Fruit fly (Drosophila melanogaster) whole organism, embryonic: Measurements from ENCODE around the gene CG3702.

ENCODE experiments used
- CG10147 ChIP-seq: fragments of 200-800 bp; sonication (Bioruptor generic); optimal IDR thresholded peaks from 2 replicates; lab custom pipeline; 2019; ENCODE audit warnings: missing biosample characterization, mild to moderate bottlenecking, missing genetic modification characterization, moderate library complexity
- CG10267 ChIP-seq: fragments of 200-800 bp; sonication (Bioruptor generic); optimal IDR thresholded peaks from 2 replicates; lab custom pipeline; 2018; ENCODE audit warnings: missing biosample characterization, mild to moderate bottlenecking, missing genetic modification characterization, moderate library complexity
- CG12071 ChIP-seq: fragments of 200-800 bp; sonication (Bioruptor generic); optimal IDR thresholded peaks from 3 replicates; lab custom pipeline; 2018; ENCODE audit warnings: missing biosample characterization, mild to moderate bottlenecking, missing genetic modification characterization
- CG12104 ChIP-seq: fragments of 200-800 bp; sonication (Bioruptor generic); optimal IDR thresholded peaks from 3 replicates; lab custom pipeline; 2016; ENCODE audit warnings: missing biosample characterization, missing genetic modification characterization
- CG12391 ChIP-seq: fragments of 200-800 bp; sonication (Bioruptor generic); optimal IDR thresholded peaks from 3 replicates; lab custom pipeline; 2018; ENCODE audit warnings: missing biosample characterization, mild to moderate bottlenecking, missing genetic modification characterization, moderate library complexity
- CG14710 ChIP-seq: fragments of 200-800 bp; sonication (Bioruptor generic); optimal IDR thresholded peaks from 3 replicates; lab custom pipeline; 2019; ENCODE audit warnings: missing biosample characterization, mild to moderate bottlenecking, missing genetic modification characterization, moderate library complexity
- CG2116 ChIP-seq: fragments of 200-800 bp; sonication (Bioruptor generic); optimal IDR thresholded peaks from 3 replicates; lab custom pipeline; 2018; ENCODE audit warnings: missing biosample characterization, mild to moderate bottlenecking, missing genetic modification characterization
- CG2199 ChIP-seq: fragments of 200-800 bp; sonication (Bioruptor generic); IDR thresholded peaks from 3 replicates; pipeline ENCODE4 v1.3.6; 2022; ENCODE audit warnings: missing biosample characterization, missing genetic modification characterization
- CG2678 ChIP-seq: fragments of 200-800 bp; sonication (Bioruptor generic); optimal IDR thresholded peaks from 3 replicates; lab custom pipeline; 2019; ENCODE audit warnings: missing biosample characterization, mild to moderate bottlenecking, missing genetic modification characterization, moderate library complexity
- CG4360 ChIP-seq: fragments of 200-800 bp; sonication (Bioruptor generic); IDR thresholded peaks from 2 replicates; pipeline ENCODE4 v1.3.6; 2022; ENCODE audit warnings: missing biosample characterization, missing genetic modification characterization
- CG43689 ChIP-seq: fragments of 200-800 bp; sonication (Bioruptor generic); IDR thresholded peaks from 2 replicates; pipeline ENCODE4 v1.3.6; 2022; ENCODE audit warnings: missing biosample characterization, missing genetic modification characterization
- CG6272 ChIP-seq: fragments of 200-800 bp; sonication (Bioruptor generic); IDR thresholded peaks from 2 replicates; pipeline ENCODE4 v1.3.6; 2022; ENCODE audit warnings: missing biosample characterization, missing genetic modification characterization
- CG7556 ChIP-seq: fragments of 200-800 bp; sonication (Bioruptor generic); optimal IDR thresholded peaks from 2 replicates; lab custom pipeline; 2017; ENCODE audit warnings: missing biosample characterization, mild to moderate bottlenecking, missing genetic modification characterization
- CG8478 ChIP-seq: fragments of >200 bp; optimal IDR thresholded peaks from 2 replicates; lab custom pipeline; 2018
- CG9817 ChIP-seq: fragments of 200-800 bp; sonication (Bioruptor generic); optimal IDR thresholded peaks from 2 replicates; lab custom pipeline; 2018; ENCODE audit warnings: missing biosample characterization, mild to moderate bottlenecking, missing genetic modification characterization, moderate library complexity
- CG9932 ChIP-seq: fragments of 200-800 bp; sonication (Bioruptor generic); IDR thresholded peaks from 2 replicates; pipeline ENCODE4 v1.3.6; 2022; ENCODE audit warnings: missing biosample characterization, missing genetic modification characterization
- Camta ChIP-seq: fragments of 200-800 bp; sonication (Bioruptor generic); optimal IDR thresholded peaks from 2 replicates; lab custom pipeline; 2016; ENCODE audit warnings: missing biosample characterization, missing genetic modification characterization
- D ChIP-seq, 2 experiments: fragments of 200-800 bp in 1 of 2; fragments of >200 bp in 1 of 2; sonication (Bioruptor generic) in 1 of 2; optimal IDR thresholded peaks; 2 replicates in 1 of 2; 3 replicates in 1 of 2; lab custom pipeline; 2017; ENCODE audit warnings: mild to moderate bottlenecking in 1 of 2, missing biosample characterization in 1 of 2, missing genetic modification characterization in 1 of 2, missing genetic modification reagents in 1 of 2
- Dek ChIP-seq: fragments of 200-800 bp; sonication (Bioruptor generic); optimal IDR thresholded peaks from 3 replicates; lab custom pipeline; 2019; ENCODE audit warnings: missing biosample characterization, mild to moderate bottlenecking, missing genetic modification characterization, moderate library complexity
- Dip2 ChIP-seq: fragments of 200-800 bp; sonication (Bioruptor generic); IDR thresholded peaks from 2 replicates; pipeline ENCODE4 v1.3.6; 2022; ENCODE audit warnings: missing biosample characterization, missing genetic modification characterization
- Drgx ChIP-seq: fragments of 200-800 bp; sonication (Bioruptor generic); IDR thresholded peaks from 2 replicates; pipeline ENCODE4 v1.3.6; 2022; ENCODE audit warnings: missing biosample characterization, missing genetic modification characterization
- Elba2 ChIP-seq: fragments of 200-800 bp; sonication (Bioruptor generic); optimal IDR thresholded peaks from 3 replicates; lab custom pipeline; 2016; ENCODE audit warnings: missing biosample characterization, missing genetic modification characterization
- Fer2 ChIP-seq: fragments of 200-800 bp; sonication (Bioruptor generic); optimal IDR thresholded peaks from 2 replicates; lab custom pipeline; 2018; ENCODE audit warnings: missing biosample characterization, mild to moderate bottlenecking, missing genetic modification characterization, moderate library complexity
- Hr3 ChIP-seq: fragments of 200-800 bp; sonication (Bioruptor generic); optimal IDR thresholded peaks from 3 replicates; lab custom pipeline; 2016; ENCODE audit warnings: missing biosample characterization, missing genetic modification characterization
- Lpt ChIP-seq: fragments of >200 bp; optimal IDR thresholded peaks from 2 replicates; lab custom pipeline; 2018; ENCODE audit warnings: missing biosample characterization, missing genetic modification characterization
- MBD-R2 ChIP-seq: fragments of 200-800 bp; sonication (Bioruptor generic); IDR thresholded peaks from 2 replicates; pipeline ENCODE4 v1.3.6; 2022; ENCODE audit warnings: missing biosample characterization, missing genetic modification characterization
- Meics ChIP-seq: fragments of 200-800 bp; sonication (Bioruptor generic); optimal IDR thresholded peaks from 2 replicates; lab custom pipeline; 2017; ENCODE audit warnings: missing biosample characterization, mild to moderate bottlenecking, missing genetic modification characterization
- NC2α ChIP-seq: fragments of 200-800 bp; sonication (Bioruptor generic); optimal IDR thresholded peaks from 2 replicates; lab custom pipeline; 2016; ENCODE audit warnings: missing biosample characterization, missing genetic modification characterization
- Rfx ChIP-seq: fragments of 200-800 bp; sonication (Bioruptor generic); IDR thresholded peaks from 2 replicates; pipeline ENCODE4 v1.3.6; 2022; ENCODE audit warnings: missing biosample characterization, missing genetic modification characterization
- Stat92E ChIP-seq, 3 experiments: fragments of >200 bp in 2 of 3; fragments of 200-800 bp in 1 of 3; sonication (Bioruptor generic) in 1 of 3; optimal IDR thresholded peaks; 2 replicates each; lab custom pipeline; 2017 to 2019; ENCODE audit warnings: missing biosample characterization in 3 of 3, missing genetic modification characterization in 3 of 3, mild to moderate bottlenecking in 1 of 3, moderate library complexity in 1 of 3
- al ChIP-seq: fragments of 200-800 bp; sonication (Bioruptor generic); IDR thresholded peaks from 2 replicates; pipeline ENCODE4 v1.3.6; 2022; ENCODE audit warnings: missing biosample characterization, missing genetic modification characterization
- ase ChIP-seq: fragments of 200-800 bp; sonication (Bioruptor generic); IDR thresholded peaks from 3 replicates; pipeline ENCODE4 v1.3.6; 2022; ENCODE audit warnings: missing biosample characterization, missing genetic modification characterization
- bsh ChIP-seq, 2 experiments: fragments of 200-800 bp; sonication (Bioruptor generic); optimal IDR thresholded peaks; 2 replicates each; lab custom pipeline; 2017 to 2018; ENCODE audit warnings: mild to moderate bottlenecking in 2 of 2, missing biosample characterization in 2 of 2, missing genetic modification characterization in 2 of 2, moderate library complexity in 1 of 2
- caup ChIP-seq: fragments of 200-800 bp; sonication (Bioruptor generic); optimal IDR thresholded peaks from 3 replicates; lab custom pipeline; 2017; ENCODE audit warnings: missing biosample characterization, mild to moderate bottlenecking, missing genetic modification characterization, moderate library complexity; ENCODE audit not compliant: severe bottlenecking
- eyg ChIP-seq: fragments of 200-800 bp; sonication (Bioruptor generic); optimal IDR thresholded peaks from 3 replicates; lab custom pipeline; 2016; ENCODE audit warnings: missing biosample characterization, missing genetic modification characterization
- fd96Cb ChIP-seq: fragments of 200-800 bp; sonication (Bioruptor generic); optimal IDR thresholded peaks from 2 replicates; lab custom pipeline; 2018; ENCODE audit warnings: missing biosample characterization, mild to moderate bottlenecking, missing genetic modification characterization, moderate library complexity
- gro ChIP-seq: fragments of 200-800 bp; sonication (Bioruptor generic); optimal IDR thresholded peaks from 2 replicates; lab custom pipeline; 2016; ENCODE audit warnings: missing biosample characterization, missing genetic modification characterization
- klu ChIP-seq: fragments of 200-800 bp; sonication (Bioruptor generic); IDR thresholded peaks from 2 replicates; pipeline ENCODE4 v1.3.6; 2022; ENCODE audit warnings: missing biosample characterization, missing genetic modification characterization
- lov ChIP-seq, 2 experiments: fragments of 200-800 bp in 1 of 2; fragments of >200 bp in 1 of 2; sonication (Bioruptor generic) in 1 of 2; IDR thresholded peaks in 1 of 2; optimal IDR thresholded peaks in 1 of 2; 2 replicates in 1 of 2; 3 replicates in 1 of 2; pipeline versions ENCODE4 v1.3.6 to Lab custom; 2017 to 2022; ENCODE audit warnings: missing biosample characterization in 1 of 2, missing genetic modification characterization in 1 of 2
- nau ChIP-seq: fragments of 200-800 bp; sonication (Bioruptor generic); optimal IDR thresholded peaks from 3 replicates; lab custom pipeline; 2017; ENCODE audit warnings: missing biosample characterization, mild to moderate bottlenecking, missing genetic modification characterization, missing genetic modification reagents
- psq ChIP-seq: fragments of 200-800 bp; sonication (Bioruptor generic); optimal IDR thresholded peaks from 2 replicates; lab custom pipeline; 2017; ENCODE audit warnings: missing biosample characterization, missing genetic modification characterization
- ro ChIP-seq: fragments of 200-800 bp; sonication (Bioruptor generic); IDR thresholded peaks from 2 replicates; pipeline ENCODE4 v1.3.6; 2022; ENCODE audit warnings: missing biosample characterization, missing genetic modification characterization
- salm ChIP-seq: fragments of 200-800 bp; sonication (Bioruptor generic); optimal IDR thresholded peaks from 2 replicates; lab custom pipeline; 2018; ENCODE audit warnings: missing biosample characterization, mild to moderate bottlenecking, missing genetic modification characterization
- sd ChIP-seq: fragments of 200-800 bp; sonication (Bioruptor generic); optimal IDR thresholded peaks from 3 replicates; lab custom pipeline; 2018; ENCODE audit warnings: missing biosample characterization, mild to moderate bottlenecking, missing genetic modification characterization, moderate library complexity
- sima ChIP-seq: fragments of 200-800 bp; sonication (Bioruptor generic); optimal IDR thresholded peaks from 2 replicates; lab custom pipeline; 2016; ENCODE audit warnings: missing biosample characterization, missing genetic modification characterization
- slou ChIP-seq: fragments of 200-800 bp; sonication (Bioruptor generic); optimal IDR thresholded peaks from 3 replicates; lab custom pipeline; 2016; ENCODE audit warnings: missing biosample characterization, missing genetic modification characterization
- tap ChIP-seq: fragments of 200-800 bp; optimal IDR thresholded peaks from 3 replicates; lab custom pipeline; 2019; ENCODE audit warnings: missing biosample characterization, mild to moderate bottlenecking, missing genetic modification characterization, moderate library complexity
- zen ChIP-seq: fragments of 200-800 bp; sonication (Bioruptor generic); optimal IDR thresholded peaks from 3 replicates; lab custom pipeline; 2018; ENCODE audit warnings: missing biosample characterization, mild to moderate bottlenecking, missing genetic modification characterization, moderate library complexity

CG3702 gene

dm6 chr2L:4222002-4222920 lies 4.6 kb downstream of the CG3702 start (continued):
- TF ChIP-seq CG6272 (GFP tag; lab: Robert Waterston, UW) (no peak), ase (no peak), tap (tag; lab: Kevin White, UChicago) (no peak), CG2199 (GFP tag; lab: Robert Waterston, UW) (no peak), gro (GFP tag; lab: Kevin White, UChicago) (no peak), MBD-R2 (no peak), D (optimal IDR thresholded peaks at IDR 0.05; lab: Kevin White, UChicago) (no peak), D (GFP tag; optimal IDR thresholded peaks at IDR 0.05; lab: Kevin White, UChicago) (no peak), eyg (GFP tag; lab: Kevin White, UChicago) (no peak), CG12071 (GFP tag; lab: Kevin White, UChicago) (no peak), al (no peak), CG8478 (lab: Kevin White, UChicago) (no peak), Rfx (GFP tag; lab: Robert Waterston, UW) (no peak), Lpt (GFP tag; lab: Kevin White, UChicago) (no peak), Drgx (GFP tag; lab: Robert Waterston, UW) (peak; percentile 42; the same call in 1 of the 2 replicates), CG4360 (GFP tag; lab: Robert Waterston, UW) (peak; percentile 97), Meics (GFP tag; lab: Kevin White, UChicago) (no peak), CG2678 (tag; lab: Kevin White, UChicago) (peak; percentile 11), zen (tag; lab: Kevin White, UChicago) (peak; percentile 49), nau (GFP tag; lab: Kevin White, UChicago) (no peak), klu (no peak), sima (GFP tag; lab: Kevin White, UChicago) (no peak), psq (no peak), CG10147 (GFP tag; lab: Kevin White, UChicago) (no peak), Camta (GFP tag; lab: Kevin White, UChicago) (no peak), Fer2 (tag; lab: Kevin White, UChicago) (no peak), lov (optimal IDR thresholded peaks at IDR 0.05; lab: Kevin White, UChicago) (no peak), lov (GFP tag; IDR thresholded peaks at IDR 0.05; lab: Robert Waterston, UW) (no peak), fd96Cb (tag; lab: Kevin White, UChicago) (peak; percentile 26), ro (GFP tag; lab: Robert Waterston, UW) (no peak), caup (GFP tag; lab: Kevin White, UChicago) (no peak), Dek (tag; lab: Kevin White, UChicago) (no peak), bsh (GFP tag; optimal IDR thresholded peaks at IDR 0.05; lab: Kevin White, UChicago) (peak in 1 of 2 experiments; percentile 87), CG10267 (tag; lab: Kevin White, UChicago) (peak; percentile 27), Dip2 (GFP tag; lab: Robert Waterston, UW) (no peak), CG7556 (GFP tag; lab: Kevin White, UChicago) (no peak), sd (peak; percentile 81), salm (no peak), CG14710 (tag; lab: Kevin White, UChicago) (peak; percentile 68), NC2α (GFP tag; lab: Kevin White, UChicago) (no peak), CG43689 (GFP tag; lab: Robert Waterston, UW) (no peak), Hr3 (GFP tag; lab: Kevin White, UChicago) (peak; percentile 5), CG2116 (GFP tag; lab: Kevin White, UChicago) (no peak), CG9932 (no peak), Elba2 (GFP tag; lab: Kevin White, UChicago) (no peak), CG9817 (tag; lab: Kevin White, UChicago) (no peak), slou (GFP tag; lab: Kevin White, UChicago) (no peak), CG12104 (no peak), Stat92E (GFP tag; optimal IDR thresholded peaks at IDR 0.05; lab: Kevin White, UChicago) (no peak), CG12391 (peak; percentile 1)
